Worm (Caenorhabditis elegans): ENCODE results near the gene C09F9.1.

DNA sequence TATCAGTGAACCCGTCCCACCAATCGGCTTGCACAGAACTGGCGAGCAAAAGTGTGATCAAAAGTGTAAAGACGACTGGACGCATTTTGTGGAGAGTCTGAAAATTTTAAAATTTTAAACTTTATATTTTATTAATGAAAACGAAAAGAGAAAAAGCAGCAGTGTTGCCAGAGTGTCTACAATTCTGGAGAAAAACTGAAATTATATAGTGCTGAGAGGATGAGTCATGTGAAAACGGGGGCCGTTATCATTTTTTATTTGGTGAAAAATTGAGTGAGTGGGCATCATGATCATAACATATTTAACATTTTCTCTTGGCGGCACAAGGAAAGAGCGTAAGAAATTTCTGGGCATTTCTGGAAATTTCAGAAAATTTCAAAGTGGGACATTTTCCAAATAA lies 3.0 kb upstream of the C09F9.1 start, which contains the start of gene K02B7.3:
- TF ChIP-seq aly-2 (tag; optimal IDR thresholded peaks at IDR 0.05) = no peak
- TF ChIP-seq unc-130 (GFP tag; optimal IDR thresholded peaks at IDR 0.05) = no peak
- no peak for TF ChIP-seq dpl-1 (GFP tag; optimal IDR thresholded peaks at IDR 0.05)
- no peak for TF ChIP-seq fos-1 (tag; optimal IDR thresholded peaks at IDR 0.05)
- no peak for TF ChIP-seq D1046.2 (GFP tag; IDR thresholded peaks at IDR 0.05)
- TF ChIP-seq ces-1 (GFP tag; optimal IDR thresholded peaks at IDR 0.05) = no peak
- no peak for TF ChIP-seq F26F4.8 (GFP tag; conservative IDR thresholded peaks at IDR 0.05)
- TF ChIP-seq zag-1 (tag; optimal IDR thresholded peaks at IDR 0.05) = no peak
- TF ChIP-seq fkh-10 (GFP tag; optimal IDR thresholded peaks at IDR 0.05) = no peak
- TF ChIP-seq lir-3 (tag; optimal IDR thresholded peaks at IDR 0.05) = no peak
- TF ChIP-seq snpc-4 (tag; optimal IDR thresholded peaks at IDR 0.05) = no peak

All from whole organism, L4 larva.